Fruit fly (Drosophila melanogaster) S2 (cell line): ENCODE results near the gene rtp.

Experiments used
- CG8478 ChIP-seq: fragments of >200 bp; optimal IDR thresholded peaks from 2 replicates; lab custom pipeline; 2018
- CTCF ChIP-seq, 2 experiments: fragments of >200 bp; optimal IDR thresholded peaks; 2 replicates each; lab custom pipeline; 2018

DNA sequence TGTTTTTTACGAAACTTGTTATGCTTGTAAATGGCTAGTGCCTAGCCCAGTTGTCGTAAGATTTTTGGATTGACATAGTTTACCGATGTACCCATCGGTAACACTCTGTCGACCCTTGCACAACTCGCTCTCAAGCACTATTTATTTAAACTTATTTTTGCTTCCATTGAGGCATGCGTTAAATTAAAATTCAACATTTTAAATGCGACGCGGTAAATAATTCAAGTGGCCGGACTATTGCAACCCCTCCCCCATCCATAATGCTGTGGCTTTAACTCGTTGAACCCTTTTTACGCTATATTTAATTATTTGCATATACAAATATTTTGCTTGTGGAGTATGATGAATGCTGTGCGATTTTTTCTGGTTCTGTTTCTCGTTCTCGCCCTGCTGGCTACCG is 12.2 kb upstream of the rtp start:
- TF ChIP-seq CTCF (optimal IDR thresholded peaks at IDR 0.05; lab: Kevin White, UChicago) = no peak
- TF ChIP-seq CG8478 (lab: Kevin White, UChicago) = no peak
